Worm (Caenorhabditis elegans): ENCODE data around the gene slrp-1.
A peak's percentile ranks its signal among the peaks of the same experiment; 100 is the strongest.

ce11 chrV:13530698-13531097, 35.0 kb upstream of the slrp-1 start, which contains the start of gene ttr-44:
- no peak for TF ChIP-seq elt-3 (tag; optimal IDR thresholded peaks at IDR 0.05)
- no peak for TF ChIP-seq skn-1 (tag; optimal IDR thresholded peaks at IDR 0.05)
- TF ChIP-seq unc-62 (GFP tag; optimal IDR thresholded peaks at IDR 0.05), result no peak
- TF ChIP-seq lin-39 (tag; optimal IDR thresholded peaks at IDR 0.05), result no peak
- peak; percentile 93 for TF ChIP-seq fos-1 (tag; optimal IDR thresholded peaks at IDR 0.05)
- TF ChIP-seq mab-5 (tag; optimal IDR thresholded peaks at IDR 0.05), result no peak
- TF ChIP-seq nhr-12 (tag; optimal IDR thresholded peaks at IDR 0.05), result no peak

All from whole organism, L2 larva.